Fruit fly (Drosophila melanogaster) whole organism, embryonic: Measurements from ENCODE around the gene CG5107.

Source experiments
- Ada2b ChIP-seq: fragments of 200-800 bp; sonication (Bioruptor generic); IDR thresholded peaks from 2 replicates; pipeline ENCODE4 v1.3.6; 2022; ENCODE audit warnings: missing biosample characterization, missing genetic modification characterization
- Asciz ChIP-seq: fragments of 200-800 bp; sonication (Bioruptor generic); optimal IDR thresholded peaks from 2 replicates; lab custom pipeline; 2017; ENCODE audit warnings: missing biosample characterization, mild to moderate bottlenecking, missing genetic modification characterization, missing genetic modification reagents
- CG11696 ChIP-seq: fragments of 200-800 bp; sonication (Bioruptor generic); IDR thresholded peaks from 2 replicates; pipeline ENCODE4 v1.3.6; 2022; ENCODE audit warnings: missing biosample characterization, missing genetic modification characterization
- CG14667 ChIP-seq: fragments of 200-800 bp; sonication (Bioruptor generic); IDR thresholded peaks from 2 replicates; pipeline ENCODE4 v1.3.6; 2022; ENCODE audit warnings: missing biosample characterization, missing genetic modification characterization
- CG15269 ChIP-seq: fragments of 200-800 bp; sonication (Bioruptor generic); optimal IDR thresholded peaks from 2 replicates; lab custom pipeline; 2018; ENCODE audit warnings: missing biosample characterization, mild to moderate bottlenecking, missing genetic modification characterization, moderate library complexity
- CG17612 ChIP-seq: fragments of 200-800 bp; sonication (Bioruptor generic); IDR thresholded peaks from 2 replicates; pipeline ENCODE4 v1.3.6; 2022; ENCODE audit warnings: missing biosample characterization, missing genetic modification characterization
- CG2120 ChIP-seq: fragments of 200-800 bp; sonication (Bioruptor generic); optimal IDR thresholded peaks from 3 replicates; lab custom pipeline; 2016; ENCODE audit warnings: missing biosample characterization, missing genetic modification characterization
- CG2678 ChIP-seq: fragments of 200-800 bp; sonication (Bioruptor generic); optimal IDR thresholded peaks from 3 replicates; lab custom pipeline; 2019; ENCODE audit warnings: missing biosample characterization, mild to moderate bottlenecking, missing genetic modification characterization, moderate library complexity
- CG30020 ChIP-seq: fragments of 200-800 bp; optimal IDR thresholded peaks from 2 replicates; lab custom pipeline; 2019; ENCODE audit warnings: missing biosample characterization, mild to moderate bottlenecking, missing genetic modification characterization, moderate library complexity
- CG30403 ChIP-seq: fragments of 200-800 bp; sonication (Bioruptor generic); optimal IDR thresholded peaks from 3 replicates; lab custom pipeline; 2016; ENCODE audit warnings: missing biosample characterization, missing genetic modification characterization
- CG4404 ChIP-seq: fragments of 200-800 bp; sonication (Bioruptor generic); IDR thresholded peaks from 2 replicates; pipeline ENCODE4 v1.3.6; 2022; ENCODE audit warnings: missing biosample characterization, missing genetic modification characterization
- CG6175 ChIP-seq: fragments of 200-800 bp; sonication (Bioruptor generic); IDR thresholded peaks from 3 replicates; pipeline ENCODE4 v1.3.6; 2022; ENCODE audit warnings: missing biosample characterization, missing genetic modification characterization
- CG6272 ChIP-seq: fragments of 200-800 bp; sonication (Bioruptor generic); IDR thresholded peaks from 2 replicates; pipeline ENCODE4 v1.3.6; 2022; ENCODE audit warnings: missing biosample characterization, missing genetic modification characterization
- CG7372 ChIP-seq: fragments of 200-800 bp; sonication (Bioruptor generic); IDR thresholded peaks from 2 replicates; pipeline ENCODE4 v1.3.6; 2022; ENCODE audit warnings: missing biosample characterization, missing genetic modification characterization
- E2f1 ChIP-seq: fragments of 200-800 bp; sonication (Bioruptor generic); IDR thresholded peaks from 2 replicates; pipeline ENCODE4 v1.3.6; 2022; ENCODE audit warnings: missing biosample characterization, missing genetic modification characterization
- E2f2 ChIP-seq: fragments of 200-800 bp; sonication (Bioruptor generic); IDR thresholded peaks from 2 replicates; pipeline ENCODE4 v1.3.6; 2022; ENCODE audit warnings: missing biosample characterization, missing genetic modification characterization
- Fer1 ChIP-seq: fragments of 200-800 bp; sonication (Bioruptor generic); optimal IDR thresholded peaks from 2 replicates; lab custom pipeline; 2017; ENCODE audit warnings: missing biosample characterization, mild to moderate bottlenecking, missing genetic modification characterization
- Gug ChIP-seq: fragments of 200-800 bp; sonication (Bioruptor generic); IDR thresholded peaks from 4 replicates; pipeline ENCODE4 v1.3.6; 2022; ENCODE audit warnings: missing biosample characterization, missing genetic modification characterization
- H15 ChIP-seq: fragments of 200-800 bp; sonication (Bioruptor generic); IDR thresholded peaks from 3 replicates; pipeline ENCODE4 v1.3.6; 2022; ENCODE audit warnings: missing biosample characterization, missing genetic modification characterization
- HLH3B ChIP-seq: fragments of 200-800 bp; sonication (Bioruptor generic); IDR thresholded peaks from 2 replicates; pipeline ENCODE4 v1.3.6; 2022; ENCODE audit warnings: missing biosample characterization, missing genetic modification characterization
- Hey ChIP-seq: fragments of 200-800 bp; sonication (Bioruptor generic); optimal IDR thresholded peaks from 3 replicates; lab custom pipeline; 2018; ENCODE audit warnings: missing biosample characterization, mild to moderate bottlenecking, missing genetic modification characterization
- Hmr ChIP-seq: fragments of 200-800 bp; sonication (Bioruptor generic); optimal IDR thresholded peaks from 3 replicates; lab custom pipeline; 2017; ENCODE audit warnings: mild to moderate bottlenecking, missing biosample characterization, missing genetic modification reagents, missing genetic modification characterization
- Myb ChIP-seq: fragments of 200-800 bp; sonication (Bioruptor generic); optimal IDR thresholded peaks from 2 replicates; lab custom pipeline; 2016; ENCODE audit warnings: missing biosample characterization, missing genetic modification characterization
- Ptx1 ChIP-seq: fragments of 200-800 bp; sonication (Bioruptor generic); IDR thresholded peaks from 2 replicates; pipeline ENCODE4 v1.3.6; 2022; ENCODE audit warnings: missing biosample characterization, missing genetic modification characterization
- Sox102F ChIP-seq: fragments of 200-800 bp; sonication (Bioruptor generic); optimal IDR thresholded peaks from 2 replicates; lab custom pipeline; 2018; ENCODE audit warnings: missing biosample characterization, mild to moderate bottlenecking, missing genetic modification characterization, moderate library complexity
- al ChIP-seq: fragments of 200-800 bp; sonication (Bioruptor generic); IDR thresholded peaks from 2 replicates; pipeline ENCODE4 v1.3.6; 2022; ENCODE audit warnings: missing biosample characterization, missing genetic modification characterization
- aop ChIP-seq: fragments of 200-800 bp; sonication (Bioruptor generic); IDR thresholded peaks from 2 replicates; pipeline ENCODE4 v1.3.6; 2022; ENCODE audit warnings: missing biosample characterization, missing genetic modification characterization
- bcd ChIP-seq: fragments of 200-800 bp; sonication (Bioruptor generic); optimal IDR thresholded peaks from 2 replicates; lab custom pipeline; 2017; ENCODE audit warnings: missing biosample characterization, mild to moderate bottlenecking, missing genetic modification characterization
- chif ChIP-seq, 2 experiments: fragments of 200-800 bp; sonication (Bioruptor generic); optimal IDR thresholded peaks; 3 replicates each; lab custom pipeline; 2016; ENCODE audit warnings: missing biosample characterization in 2 of 2, missing genetic modification characterization in 2 of 2
- cwo ChIP-seq: fragments of 200-800 bp; sonication (Bioruptor generic); optimal IDR thresholded peaks from 3 replicates; lab custom pipeline; 2017; ENCODE audit warnings: missing biosample characterization, missing genetic modification characterization, mild to moderate bottlenecking, moderate library complexity, missing genetic modification reagents
- dmrt11E ChIP-seq: fragments of 200-800 bp; sonication (Bioruptor generic); optimal IDR thresholded peaks from 3 replicates; lab custom pipeline; 2018; ENCODE audit warnings: missing biosample characterization, mild to moderate bottlenecking, missing genetic modification characterization, moderate library complexity
- dmrt99B ChIP-seq: fragments of 200-800 bp; sonication (Bioruptor generic); optimal IDR thresholded peaks from 2 replicates; lab custom pipeline; 2018; ENCODE audit warnings: missing biosample characterization, mild to moderate bottlenecking, missing genetic modification characterization, moderate library complexity
- gem ChIP-seq: fragments of 200-800 bp; sonication (Bioruptor generic); optimal IDR thresholded peaks from 2 replicates; lab custom pipeline; 2019; ENCODE audit warnings: missing biosample characterization, mild to moderate bottlenecking, missing genetic modification characterization, moderate library complexity
- grn ChIP-seq: fragments of 200-800 bp; sonication (Bioruptor generic); optimal IDR thresholded peaks from 3 replicates; lab custom pipeline; 2017; ENCODE audit warnings: missing biosample characterization, missing genetic modification characterization
- hbn ChIP-seq: fragments of 200-800 bp; sonication (Bioruptor generic); IDR thresholded peaks from 2 replicates; pipeline ENCODE4 v1.3.6; 2022; ENCODE audit warnings: missing biosample characterization, missing genetic modification characterization; ENCODE audit not compliant: partially characterized antibody
- ken ChIP-seq: fragments of 200-800 bp; sonication (Bioruptor generic); IDR thresholded peaks from 3 replicates; pipeline ENCODE4 v1.3.6; 2022; ENCODE audit warnings: missing biosample characterization, missing genetic modification characterization
- mirr ChIP-seq: fragments of 200-800 bp; sonication (Bioruptor generic); optimal IDR thresholded peaks from 3 replicates; lab custom pipeline; 2018; ENCODE audit warnings: missing biosample characterization, mild to moderate bottlenecking, missing genetic modification characterization
- nau ChIP-seq: fragments of 200-800 bp; sonication (Bioruptor generic); optimal IDR thresholded peaks from 3 replicates; lab custom pipeline; 2017; ENCODE audit warnings: missing biosample characterization, mild to moderate bottlenecking, missing genetic modification characterization, missing genetic modification reagents
- oc ChIP-seq: fragments of 200-800 bp; sonication (Bioruptor generic); optimal IDR thresholded peaks from 2 replicates; lab custom pipeline; 2018; ENCODE audit warnings: missing biosample characterization, mild to moderate bottlenecking, missing genetic modification characterization, moderate library complexity
- otp ChIP-seq: fragments of 200-800 bp; sonication (Bioruptor generic); IDR thresholded peaks from 3 replicates; pipeline ENCODE4, ENCODE4 v1.3.6; 2022; ENCODE audit warnings: missing biosample characterization, missing genetic modification characterization
- pan ChIP-seq, 4 experiments: fragments of >200 bp in 3 of 4; fragments of 200-800 bp in 1 of 4; sonication (Bioruptor generic) in 1 of 4; optimal IDR thresholded peaks in 3 of 4; IDR thresholded peaks in 1 of 4; 2 replicates each; pipeline versions ENCODE4 v1.3.6 to Lab custom; 2017 to 2022; ENCODE audit warnings: missing biosample characterization in 2 of 4, missing genetic modification characterization in 2 of 4, mixed read lengths in 1 of 4
- pb ChIP-seq: fragments of 200-800 bp; sonication (Bioruptor generic); optimal IDR thresholded peaks from 3 replicates; lab custom pipeline; 2016; ENCODE audit warnings: missing biosample characterization, missing genetic modification characterization
- phol ChIP-seq: fragments of 200-800 bp; sonication (Bioruptor generic); optimal IDR thresholded peaks from 3 replicates; lab custom pipeline; 2018; ENCODE audit warnings: missing biosample characterization, mild to moderate bottlenecking, missing genetic modification characterization, moderate library complexity
- psq ChIP-seq: fragments of 200-800 bp; sonication (Bioruptor generic); optimal IDR thresholded peaks from 2 replicates; lab custom pipeline; 2017; ENCODE audit warnings: missing biosample characterization, missing genetic modification characterization
- sqz ChIP-seq: fragments of 200-800 bp; sonication (Bioruptor generic); optimal IDR thresholded peaks from 3 replicates; lab custom pipeline; 2018; ENCODE audit warnings: missing biosample characterization, mild to moderate bottlenecking, missing genetic modification characterization
- tgo ChIP-seq: fragments of 200-800 bp; sonication (Bioruptor generic); IDR thresholded peaks from 3 replicates; pipeline ENCODE4 v1.3.6; 2022; ENCODE audit warnings: missing biosample characterization, missing genetic modification characterization
- tll ChIP-seq, 2 experiments: fragments of 200-800 bp in 1 of 2; fragments of >200 bp in 1 of 2; sonication (Bioruptor generic) in 1 of 2; optimal IDR thresholded peaks; 2 replicates each; lab custom pipeline; 2017 to 2019; ENCODE audit warnings: missing biosample characterization in 2 of 2, missing genetic modification characterization in 2 of 2, mild to moderate bottlenecking in 1 of 2, moderate library complexity in 1 of 2
- ttk ChIP-seq: fragments of 200-800 bp; sonication (Bioruptor generic); IDR thresholded peaks from 2 replicates; pipeline ENCODE4 v2.1.2; 2022; ENCODE audit warnings: missing biosample characterization, missing genetic modification characterization
- zfh1 ChIP-seq: fragments of 200-800 bp; sonication (Bioruptor generic); IDR thresholded peaks from 3 replicates; pipeline ENCODE4 v1.3.6; 2022; ENCODE audit warnings: missing biosample characterization, missing genetic modification characterization

CG5107 gene

dm6 chr3R:25531905-25532387 lies 27.0 kb downstream of the CG5107 start (continued):
- TF ChIP-seq chif (GFP tag; optimal IDR thresholded peaks at IDR 0.05; lab: Kevin White, UChicago) (peak in 1 of 2 experiments; percentile 2), nau (GFP tag; lab: Kevin White, UChicago) (peak; percentile 32), pan (optimal IDR thresholded peaks at IDR 0.05; lab: Kevin White, UChicago) (no peak), pan (GFP tag; optimal IDR thresholded peaks at IDR 0.05 in 1 of 2, IDR thresholded peaks at IDR 0.05 in 1 of 2) (peak in 1 of 2 experiments; percentile 71), CG30403 (GFP tag; lab: Kevin White, UChicago) (peak; percentile 32), grn (GFP tag; lab: Kevin White, UChicago) (peak; percentile 35), tgo (peak; percentile 51; the same call in 1 of the 3 replicates), oc (peak; percentile 2), Ada2b (GFP tag; lab: Robert Waterston, UW) (peak; percentile 67), CG4404 (peak; percentile 29; the same call in 1 of the 2 replicates), ttk (GFP tag; lab: Robert Waterston, UW) (0 out of 2 replicates have a peak, but pooled peaks have one; percentile 20), Hey (tag; lab: Kevin White, UChicago) (no peak), sqz (GFP tag; lab: Kevin White, UChicago) (peak; percentile 12), Ptx1 (peak; percentile 69), cwo (GFP tag; lab: Kevin White, UChicago) (peak; percentile 15), tll (GFP tag; optimal IDR thresholded peaks at IDR 0.05; lab: Kevin White, UChicago) (no peak), Fer1 (GFP tag; lab: Kevin White, UChicago) (peak; percentile 50), CG15269 (tag; lab: Kevin White, UChicago) (peak; percentile 23), gem (tag; lab: Kevin White, UChicago) (peak; percentile 49), CG14667 (no peak), ken (GFP tag; lab: Robert Waterston, UW) (peak; percentile 57; the same call in 1 of the 3 replicates), Hmr (GFP tag; lab: Kevin White, UChicago) (peak; percentile 21), Gug (peak; percentile 42; the same call in 3 of the 4 replicates), CG30020 (tag; lab: Kevin White, UChicago) (no peak), E2f1 (GFP tag; lab: Robert Waterston, UW) (peak; percentile 15; the same call in 1 of the 2 replicates), psq (GFP tag; lab: Kevin White, UChicago) (no peak), Asciz (peak; percentile 47), pb (GFP tag; lab: Kevin White, UChicago) (peak; percentile 8), E2f2 (peak; percentile 6; the same call in 1 of the 2 replicates), dmrt99B (tag; lab: Kevin White, UChicago) (peak; percentile 51), mirr (no peak), otp (0 out of 3 replicates have a peak, but pooled peaks have one; percentile 40), CG11696 (GFP tag; lab: Robert Waterston, UW) (peak; percentile 45; the same call in 1 of the 2 replicates), hbn (GFP tag; lab: Robert Waterston, UW) (no peak), CG6272 (GFP tag; lab: Robert Waterston, UW) (no peak), CG7372 (GFP tag; lab: Robert Waterston, UW) (peak; percentile 50; the same call in 1 of the 2 replicates), HLH3B (GFP tag; lab: Robert Waterston, UW) (0 out of 2 replicates have a peak, but pooled peaks have one; percentile 17), bcd (GFP tag; lab: Kevin White, UChicago) (peak; percentile 38), zfh1 (peak; percentile 63; the same call in 2 of the 3 replicates), H15 (GFP tag; lab: Robert Waterston, UW) (0 out of 3 replicates have a peak, but pooled peaks have one; percentile 30), phol (peak; percentile 26), CG2120 (GFP tag; lab: Kevin White, UChicago) (peak; percentile 3), CG17612 (GFP tag; lab: Robert Waterston, UW) (peak; percentile 8; the same call in 1 of the 2 replicates), Myb (GFP tag; lab: Kevin White, UChicago) (peak; percentile 1), CG2678 (tag; lab: Kevin White, UChicago) (peak; percentile 21), Sox102F (GFP tag; lab: Kevin White, UChicago) (peak; percentile 47), aop (GFP tag; lab: Robert Waterston, UW) (no peak), CG6175 (GFP tag; lab: Robert Waterston, UW) (peak; percentile 52; the same call in 1 of the 3 replicates), dmrt11E (no peak), al (GFP tag; lab: Robert Waterston, UW) (no peak)
